Worm (Caenorhabditis elegans) whole organism, young adult: Measurements from ENCODE around the gene C45G9.8.

ENCODE experiments used
- B0035.1 ChIP-seq: sonication (generic microtip); optimal IDR thresholded peaks from 2 replicates; lab custom pipeline; 2016; ENCODE audit warnings: missing genetic modification characterization, mild to moderate bottlenecking, missing compliant biosample characterization, missing genotype, missing genetic modification reagents
- B0261.1 ChIP-seq: sonication (generic microtip); optimal IDR thresholded peaks from 2 replicates; lab custom pipeline; 2016; ENCODE audit warnings: mild to moderate bottlenecking, missing genetic modification characterization, moderate library complexity, missing compliant biosample characterization
- C17E4.6 ChIP-seq: fragments of 200-800 bp; sonication (Bioruptor generic); IDR thresholded peaks from 2 replicates; pipeline ENCODE4 v1.3.6; 2022; ENCODE audit warnings: missing genetic modification reagents, missing genetic modification characterization, missing compliant biosample characterization
- F22D6.2 ChIP-seq: sonication (generic microtip); optimal IDR thresholded peaks from 2 replicates; lab custom pipeline; 2016; ENCODE audit warnings: mild to moderate bottlenecking, missing genetic modification characterization, missing compliant biosample characterization
- F33H1.4 ChIP-seq: fragments of 200-800 bp; sonication (Bioruptor generic); IDR thresholded peaks from 2 replicates; pipeline ENCODE4 v1.3.6; 2022; ENCODE audit warnings: missing genetic modification reagents, missing genetic modification characterization, missing compliant biosample characterization
- F39B2.1 ChIP-seq: fragments of 200-800 bp; sonication (Bioruptor generic); IDR thresholded peaks from 2 replicates; pipeline ENCODE4 v1.3.6; 2022; ENCODE audit warnings: missing genetic modification reagents, missing genetic modification characterization, missing compliant biosample characterization
- F52B5.7 ChIP-seq: sonication (generic microtip); optimal IDR thresholded peaks from 2 replicates; lab custom pipeline; 2016; ENCODE audit warnings: mild to moderate bottlenecking, missing genetic modification characterization, missing compliant biosample characterization
- F55B11.4 ChIP-seq: sonication (generic microtip); optimal IDR thresholded peaks from 2 replicates; lab custom pipeline; 2016; ENCODE audit warnings: missing compliant biosample characterization, missing genetic modification characterization, borderline replicate concordance; ENCODE audit not compliant: insufficient read depth
- F57A8.1 ChIP-seq: fragments of 200-800 bp; sonication (Bioruptor generic); optimal IDR thresholded peaks from 2 replicates; lab custom pipeline; 2018; ENCODE audit warnings: mild to moderate bottlenecking, missing genetic modification characterization, moderate library complexity, missing compliant biosample characterization
- F57C9.4 ChIP-seq: sonication (generic microtip); optimal IDR thresholded peaks from 2 replicates; lab custom pipeline; 2017; ENCODE audit warnings: mild to moderate bottlenecking, missing genetic modification characterization, missing compliant biosample characterization
- Y53F4B.3 ChIP-seq: fragments of 200-800 bp; sonication (Bioruptor generic); IDR thresholded peaks from 2 replicates; pipeline ENCODE4 v1.3.6; 2022; ENCODE audit warnings: missing genetic modification reagents, missing genetic modification characterization, missing compliant biosample characterization
- Y53G8AR.9 ChIP-seq: fragments of 200-800 bp; sonication (Bioruptor generic); conservative IDR thresholded peaks from 2 replicates; pipeline ENCODE4 v1.3.6; 2022; ENCODE audit warnings: missing genetic modification reagents, missing genetic modification characterization, missing compliant biosample characterization
- Y95B8A.8 ChIP-seq: fragments of 200-800 bp; sonication (Bioruptor generic); IDR thresholded peaks from 2 replicates; pipeline ENCODE4 v1.3.6; 2022; ENCODE audit warnings: missing genetic modification reagents, missing genetic modification characterization, missing compliant biosample characterization
- aptf-2 ChIP-seq: fragments of 200-800 bp; sonication (Bioruptor generic); conservative IDR thresholded peaks from 2 replicates; pipeline ENCODE4 v1.3.6; 2022; ENCODE audit warnings: missing genetic modification reagents, missing genetic modification characterization, missing compliant biosample characterization
- aptf-3 ChIP-seq: fragments of 200-800 bp; sonication (Bioruptor generic); IDR thresholded peaks from 2 replicates; pipeline ENCODE4 v1.3.6; 2022; ENCODE audit warnings: missing genetic modification characterization, missing compliant biosample characterization
- attf-5 ChIP-seq: fragments of 200-800 bp; sonication (Bioruptor generic); optimal IDR thresholded peaks from 2 replicates; lab custom pipeline; 2018; ENCODE audit warnings: mild to moderate bottlenecking, missing genetic modification characterization, missing compliant biosample characterization
- bed-2 ChIP-seq: fragments of 200-800 bp; sonication (Bioruptor generic); IDR thresholded peaks from 2 replicates; pipeline ENCODE4 v1.3.6; 2022; ENCODE audit warnings: missing genetic modification reagents, missing genetic modification characterization, missing compliant biosample characterization
- cebp-2 ChIP-seq: fragments of 200-800 bp; sonication (Bioruptor generic); IDR thresholded peaks from 2 replicates; pipeline ENCODE4 v1.3.6; 2022; ENCODE audit warnings: missing genetic modification characterization, missing compliant biosample characterization
- ceh-27 ChIP-seq: fragments of 200-800 bp; sonication (Bioruptor generic); optimal IDR thresholded peaks from 2 replicates; lab custom pipeline; 2018; ENCODE audit warnings: mild to moderate bottlenecking, missing genetic modification characterization, moderate library complexity, missing compliant biosample characterization
- ceh-58 ChIP-seq: fragments of 200-800 bp; sonication (Bioruptor generic); IDR thresholded peaks from 2 replicates; pipeline ENCODE4 v1.3.6; 2022; ENCODE audit warnings: missing genetic modification characterization, missing compliant biosample characterization
- ceh-79 ChIP-seq: sonication (generic microtip); optimal IDR thresholded peaks from 2 replicates; lab custom pipeline; 2017; ENCODE audit warnings: mild to moderate bottlenecking, missing genetic modification characterization, missing compliant biosample characterization
- chd-7 ChIP-seq: sonication (generic microtip); optimal IDR thresholded peaks from 2 replicates; lab custom pipeline; 2016; ENCODE audit warnings: mild to moderate bottlenecking, missing genetic modification characterization, moderate library complexity, missing compliant biosample characterization
- gei-17 ChIP-seq: fragments of 200-800 bp; sonication (Bioruptor generic); optimal IDR thresholded peaks from 2 replicates; lab custom pipeline; 2018; ENCODE audit warnings: mild to moderate bottlenecking, missing genetic modification characterization, missing compliant biosample characterization
- him-1 ChIP-seq: sonication (generic microtip); optimal IDR thresholded peaks from 2 replicates; lab custom pipeline; 2016; ENCODE audit warnings: missing genotype, missing genetic modification reagents, missing genetic modification characterization, missing compliant biosample characterization
- hmg-20 ChIP-seq: fragments of 200-800 bp; sonication (Bioruptor generic); IDR thresholded peaks from 2 replicates; pipeline ENCODE4 v1.3.6; 2022; ENCODE audit warnings: missing genetic modification reagents, missing genetic modification characterization, missing compliant biosample characterization
- hrde-1 ChIP-seq: sonication (generic microtip); optimal IDR thresholded peaks from 2 replicates; lab custom pipeline; 2016; ENCODE audit warnings: missing genetic modification characterization, mild to moderate bottlenecking, missing compliant biosample characterization, moderate library complexity, missing genotype, missing genetic modification reagents, borderline replicate concordance
- let-526 ChIP-seq: fragments of 200-800 bp; sonication (Bioruptor generic); IDR thresholded peaks from 2 replicates; pipeline ENCODE4 v1.3.6; 2022; ENCODE audit warnings: missing genetic modification reagents, missing genetic modification characterization, missing compliant biosample characterization
- let-607 ChIP-seq, 2 experiments: fragments of 200-800 bp in 1 of 2; sonication (Bioruptor generic) in 1 of 2; sonication (generic microtip) in 1 of 2; optimal IDR thresholded peaks; 2 replicates each; lab custom pipeline; 2016 to 2018; ENCODE audit warnings: mild to moderate bottlenecking in 2 of 2, missing compliant biosample characterization in 2 of 2, missing genetic modification characterization in 2 of 2, moderate library complexity in 2 of 2, missing genotype in 1 of 2
- lin-54 ChIP-seq: fragments of 200-800 bp; sonication (Bioruptor generic); optimal IDR thresholded peaks from 2 replicates; lab custom pipeline; 2018; ENCODE audit warnings: mild to moderate bottlenecking, missing genetic modification characterization, missing compliant biosample characterization
- madf-8 ChIP-seq: fragments of 200-800 bp; sonication (Bioruptor generic); conservative IDR thresholded peaks from 2 replicates; pipeline ENCODE4 v1.3.6; 2022; ENCODE audit warnings: missing genetic modification reagents, missing genetic modification characterization, missing compliant biosample characterization
- nhr-120 ChIP-seq: fragments of 200-800 bp; sonication (Bioruptor generic); IDR thresholded peaks from 2 replicates; pipeline ENCODE4 v1.3.6; 2022; ENCODE audit warnings: missing genetic modification characterization, missing compliant biosample characterization
- nhr-80 ChIP-seq: sonication (generic microtip); optimal IDR thresholded peaks from 2 replicates; lab custom pipeline; 2016; ENCODE audit warnings: missing genetic modification characterization, missing compliant biosample characterization
- nhr-90 ChIP-seq: sonication (generic microtip); optimal IDR thresholded peaks from 2 replicates; lab custom pipeline; 2016; ENCODE audit warnings: missing genotype, mild to moderate bottlenecking, missing genetic modification characterization, missing compliant biosample characterization
- rcor-1 ChIP-seq: fragments of 200-800 bp; sonication (Bioruptor generic); IDR thresholded peaks from 2 replicates; pipeline ENCODE4 v1.3.6; 2022; ENCODE audit warnings: missing genetic modification reagents, missing genetic modification characterization, missing compliant biosample characterization
- snpc-4 ChIP-seq, 5 experiments: fragments of 150-350 bp in 1 of 5; sonication (generic microtip) in 4 of 5; optimal IDR thresholded peaks; 2 replicates each; lab custom pipeline; 2014 to 2018; ENCODE audit warnings: missing genetic modification characterization in 5 of 5, missing biosample characterization in 3 of 5, antibody characterized with exemption in 2 of 5, mild to moderate bottlenecking in 2 of 5, missing compliant biosample characterization in 2 of 5, missing genotype in 2 of 5, moderate library complexity in 2 of 5, missing genetic modification reagents in 1 of 5
- sptf-2 ChIP-seq: fragments of 200-800 bp; sonication (Bioruptor generic); optimal IDR thresholded peaks from 2 replicates; lab custom pipeline; 2018; ENCODE audit warnings: mild to moderate bottlenecking, missing genetic modification characterization, missing compliant biosample characterization
- tlf-1 ChIP-seq: fragments of 200-800 bp; sonication (Bioruptor generic); optimal IDR thresholded peaks from 2 replicates; lab custom pipeline; 2018; ENCODE audit warnings: mild to moderate bottlenecking, missing genetic modification characterization, missing compliant biosample characterization
- unc-130 ChIP-seq: sonication (generic microtip); optimal IDR thresholded peaks from 2 replicates; lab custom pipeline; 2016; ENCODE audit warnings: missing genetic modification reagents, missing genetic modification characterization, missing compliant biosample characterization
- unc-62 ChIP-seq: fragments of 150-350 bp; optimal IDR thresholded peaks from 2 replicates; lab custom pipeline; 2014; ENCODE audit warnings: missing biosample characterization, missing genetic modification reagents, missing genetic modification characterization
- zim-3 ChIP-seq: sonication (generic microtip); optimal IDR thresholded peaks from 2 replicates; lab custom pipeline; 2017; ENCODE audit warnings: mild to moderate bottlenecking, missing genetic modification characterization, moderate library complexity, missing compliant biosample characterization
- ztf-25 ChIP-seq: fragments of 200-800 bp; sonication (Bioruptor generic); IDR thresholded peaks from 2 replicates; pipeline ENCODE4 v1.3.6; 2022; ENCODE audit warnings: missing genetic modification reagents, missing genetic modification characterization, missing compliant biosample characterization
- ztf-26 ChIP-seq: sonication (generic microtip); optimal IDR thresholded peaks from 2 replicates; lab custom pipeline; 2017; ENCODE audit warnings: missing genetic modification characterization, missing compliant biosample characterization
- ztf-28 ChIP-seq: fragments of 200-800 bp; sonication (Bioruptor generic); IDR thresholded peaks from 2 replicates; pipeline ENCODE4 v1.3.6; 2022; ENCODE audit warnings: missing genetic modification reagents, missing genetic modification characterization, missing compliant biosample characterization

The C45G9.8 gene

ce11 chrIII:5021689-5022088 is 31.8 kb downstream of the C45G9.8 start, which contains the start of gene R144.3:
Gene R144.3 (plus strand): TSS chrIII:5021989.
- TF ChIP-seq F39B2.1 (GFP tag; lab: Robert Waterston, UW): no peak
- TF ChIP-seq attf-5 (GFP tag; lab: Kevin White, UChicago): no peak
- no peak for TF ChIP-seq F33H1.4 (GFP tag; lab: Robert Waterston, UW)
- TF ChIP-seq ztf-25 (GFP tag; lab: Robert Waterston, UW): no peak
- no peak for TF ChIP-seq snpc-4 (GFP tag; optimal IDR thresholded peaks at IDR 0.05; lab: Kevin White, UChicago)
- TF ChIP-seq snpc-4 (tag; optimal IDR thresholded peaks at IDR 0.05; lab: Kevin White, UChicago): no peak
- TF ChIP-seq Y53G8AR.9 (GFP tag; lab: Robert Waterston, UW): no peak
- TF ChIP-seq aptf-2: no peak
- no peak for TF ChIP-seq ceh-27 (GFP tag; lab: Kevin White, UChicago)
- no peak for TF ChIP-seq aptf-3 (GFP tag; lab: Robert Waterston, UW)
- no peak for TF ChIP-seq ceh-79 (tag; lab: Kevin White, UChicago)
- TF ChIP-seq him-1 (tag; lab: Kevin White, UChicago): no peak
- TF ChIP-seq let-526: no peak
- no peak for TF ChIP-seq lin-54 (GFP tag; lab: Kevin White, UChicago)
- no peak for TF ChIP-seq F22D6.2 (tag; lab: Kevin White, UChicago)
- TF ChIP-seq tlf-1 (GFP tag; lab: Kevin White, UChicago): no peak
- no peak for TF ChIP-seq let-607 (tag; optimal IDR thresholded peaks at IDR 0.05; lab: Kevin White, UChicago)

ce11 chrIII:5020924-5021323 is 32.5 kb downstream of the C45G9.8 start, which contains the start of gene mdt-11:
Gene mdt-11 (plus strand): TSS chrIII:5021224.
- TF ChIP-seq madf-8 (no peak), chd-7 (tag; lab: Kevin White, UChicago) (no peak), C17E4.6 (no peak), lin-54 (GFP tag; lab: Kevin White, UChicago) (no peak)

ce11 chrIII:5018116-5018689 is 35.2 kb downstream of the C45G9.8 start, which contains the start of gene wip-1:
Gene wip-1 (plus strand): TSS chrIII:5018639.
- TF ChIP-seq snpc-4 (GFP tag; optimal IDR thresholded peaks at IDR 0.05; lab: Kevin White, UChicago): peak; percentile 80
- peak; percentile 86 to 93 (median 90) for TF ChIP-seq snpc-4 (tag; optimal IDR thresholded peaks at IDR 0.05; lab: Kevin White, UChicago)
- TF ChIP-seq ceh-58 (GFP tag; lab: Robert Waterston, UW): no peak
- peak; percentile 98 for TF ChIP-seq Y95B8A.8 (GFP tag; lab: Robert Waterston, UW)
- peak; percentile 99 for TF ChIP-seq nhr-80 (tag; lab: Kevin White, UChicago)
- TF ChIP-seq let-526: peak; percentile 91
- peak; percentile 85 for TF ChIP-seq gei-17 (GFP tag; lab: Kevin White, UChicago)
- peak; percentile 96 for TF ChIP-seq C17E4.6
- peak; percentile 56; the same call in 1 of the 2 replicates for TF ChIP-seq bed-2
- peak; percentile 81; the same call in 1 of the 2 replicates for TF ChIP-seq cebp-2 (GFP tag; lab: Robert Waterston, UW)
- peak; percentile 88 for TF ChIP-seq Y53F4B.3 (GFP tag; lab: Robert Waterston, UW)
- TF ChIP-seq F52B5.7 (tag; lab: Kevin White, UChicago): peak; percentile 67
- peak; percentile 91 for TF ChIP-seq sptf-2 (GFP tag; lab: Kevin White, UChicago)
- peak; percentile 80 for TF ChIP-seq F57A8.1
- peak; percentile 64 for TF ChIP-seq zim-3
- no peak for TF ChIP-seq nhr-120 (GFP tag; lab: Robert Waterston, UW)
- peak; percentile 89 for TF ChIP-seq chd-7 (tag; lab: Kevin White, UChicago)
- peak; percentile 34 for TF ChIP-seq B0261.1 (tag; lab: Kevin White, UChicago)
- peak; percentile 47; the same call in 1 of the 2 replicates for TF ChIP-seq ztf-25 (GFP tag; lab: Robert Waterston, UW)
- TF ChIP-seq F55B11.4: no peak
- TF ChIP-seq ztf-26 (tag; lab: Kevin White, UChicago): peak; percentile 97
- peak; percentile 92 for TF ChIP-seq ztf-28 (GFP tag; lab: Robert Waterston, UW)
- peak; percentile 92 for TF ChIP-seq nhr-90 (tag; lab: Kevin White, UChicago)
- TF ChIP-seq hmg-20 (GFP tag; lab: Robert Waterston, UW): peak; percentile 88
- peak; percentile 89 for TF ChIP-seq B0035.1 (tag; lab: Kevin White, UChicago)
- TF ChIP-seq unc-62: peak; percentile 17
- TF ChIP-seq rcor-1 (GFP tag; lab: Robert Waterston, UW): peak; percentile 98
- TF ChIP-seq hrde-1 (tag; lab: Kevin White, UChicago): peak; percentile 82
- no peak for TF ChIP-seq F57C9.4
- peak; percentile 96 for TF ChIP-seq unc-130
